Worm (Caenorhabditis elegans): Measurements from ENCODE around the gene nspe-2.
"Not testable (repeated sequence)": the region's sequence is repeated elsewhere in the genome, so short reads cannot be mapped to it uniquely, and the experiment has no call there.

nspe-2 gene

DNA sequence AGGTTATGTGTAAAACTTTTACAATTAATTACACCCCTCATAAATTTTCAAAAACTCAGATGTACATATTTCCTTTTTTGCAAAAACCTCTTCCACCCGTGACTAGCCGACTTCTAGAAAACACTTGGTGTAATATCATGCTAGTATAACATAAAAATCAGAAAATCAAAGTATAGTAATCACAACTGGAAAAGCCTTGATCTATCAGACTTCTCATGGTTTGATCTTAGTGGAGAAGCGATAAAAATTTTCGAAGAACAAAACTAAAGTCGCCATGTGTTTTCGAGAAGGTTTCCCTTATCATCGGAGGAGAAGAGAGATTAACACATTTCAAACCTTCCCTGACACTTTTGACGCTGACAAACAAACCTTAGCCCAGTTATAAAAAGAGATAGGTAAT is 9.4 kb upstream of the nspe-2 start, which contains the start of gene nspe-5:
nspe-5 (plus strand) TSS at position 301 of the 400 bp plus-strand sequence.
- TF ChIP-seq tbx-7 (tag; optimal IDR thresholded peaks at IDR 0.05), result no peak
- TF ChIP-seq pat-9 (tag; optimal IDR thresholded peaks at IDR 0.05), result no peak
- no peak for TF ChIP-seq ceh-24 (tag; optimal IDR thresholded peaks at IDR 0.05)
- no peak for TF ChIP-seq ceh-14 (tag; optimal IDR thresholded peaks at IDR 0.05)
- no peak for TF ChIP-seq ceh-9 (tag; optimal IDR thresholded peaks at IDR 0.05)
- TF ChIP-seq pag-3 (tag; optimal IDR thresholded peaks at IDR 0.05; ENCODE audit: borderline replicate concordance), result no peak
- TF ChIP-seq Y22D7AL.16 (tag; optimal IDR thresholded peaks at IDR 0.05), result no peak
- TF ChIP-seq ceh-48 (tag; optimal IDR thresholded peaks at IDR 0.05), result no peak
- TF ChIP-seq nfya-1 (tag; optimal IDR thresholded peaks at IDR 0.05), result no peak
- no peak for TF ChIP-seq syd-9 (tag; optimal IDR thresholded peaks at IDR 0.05)
- TF ChIP-seq ceh-2 (tag; optimal IDR thresholded peaks at IDR 0.05), result no peak
- TF ChIP-seq eyg-1 (tag; optimal IDR thresholded peaks at IDR 0.05), result no peak
- TF ChIP-seq ama-1 (optimal IDR thresholded peaks at IDR 0.05), result no peak
- no peak for TF ChIP-seq elt-4 (tag; optimal IDR thresholded peaks at IDR 0.05)
- TF ChIP-seq ceh-45 (GFP tag; IDR thresholded peaks at IDR 0.05), result no peak

DNA sequence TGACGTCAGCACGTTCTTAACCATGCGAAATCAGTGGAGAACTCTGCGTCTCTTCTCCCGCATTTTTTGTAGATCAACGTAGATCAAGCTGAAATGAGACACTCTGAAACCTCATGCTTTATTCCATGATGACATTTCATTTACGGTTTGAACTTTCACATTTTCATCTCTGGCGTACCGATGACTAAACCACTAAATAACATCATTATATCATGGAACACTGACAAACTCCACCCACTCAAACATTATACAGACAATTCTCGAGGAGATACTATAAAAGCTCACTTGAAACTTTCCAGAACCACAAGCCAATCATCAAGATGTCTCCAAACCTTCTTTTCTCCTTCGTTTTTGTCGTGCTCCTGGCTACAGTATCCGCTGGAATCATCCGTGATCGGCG is 7.7 kb upstream of the nspe-2 start, which contains the start of gene nspe-7:
nspe-7 (plus strand) TSS at position 301 of the 400 bp plus-strand sequence.
- TF ChIP-seq mec-3 (tag; optimal IDR thresholded peaks at IDR 0.05; ENCODE audit: borderline replicate concordance) (no peak), gmeb-2 (tag; optimal IDR thresholded peaks at IDR 0.05) (no peak), pha-4 (tag; optimal IDR thresholded peaks at IDR 0.05) (no peak), ceh-18 (tag; optimal IDR thresholded peaks at IDR 0.05) (no peak), unc-86 (tag; optimal IDR thresholded peaks at IDR 0.05) (no peak), pag-3 (tag; optimal IDR thresholded peaks at IDR 0.05; ENCODE audit: borderline replicate concordance) (no peak)

DNA sequence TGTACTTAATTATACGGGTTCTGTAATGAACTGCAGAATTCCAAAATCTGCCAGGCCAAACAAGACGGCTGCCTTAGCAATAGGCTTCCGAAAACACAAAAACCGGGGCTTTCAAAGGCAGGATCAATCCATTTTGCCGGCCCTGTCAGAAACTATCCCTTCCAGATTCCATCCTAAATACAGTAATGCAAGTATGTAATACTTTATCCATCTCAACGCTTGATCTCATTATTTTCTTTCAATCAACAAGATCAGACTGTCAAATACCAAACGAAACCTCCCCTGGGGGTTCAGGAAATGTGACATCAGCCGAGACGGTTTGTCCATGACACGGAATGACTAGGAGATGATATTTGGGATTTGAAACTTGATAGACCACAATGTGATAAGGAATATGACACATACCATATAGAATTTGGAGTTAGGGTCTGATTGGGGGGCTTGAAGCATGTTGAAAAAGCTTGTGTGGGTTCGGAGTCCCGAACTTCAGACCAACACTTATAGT is 7.0 kb upstream of the nspe-2 start:
- TF ChIP-seq ceh-22 (tag; optimal IDR thresholded peaks at IDR 0.05), result no peak
- no peak for TF ChIP-seq unc-3 (GFP tag; conservative IDR thresholded peaks at IDR 0.05)
- TF ChIP-seq unc-3 (tag; optimal IDR thresholded peaks at IDR 0.05), result no peak
- no peak for TF ChIP-seq Y22D7AL.16 (tag; optimal IDR thresholded peaks at IDR 0.05)
- no peak for TF ChIP-seq fkh-6 (tag; optimal IDR thresholded peaks at IDR 0.05)
- TF ChIP-seq ets-4 (tag; optimal IDR thresholded peaks at IDR 0.05), result no peak
- no peak for TF ChIP-seq hlh-8 (tag; optimal IDR thresholded peaks at IDR 0.05)
- TF ChIP-seq ceh-9 (tag; optimal IDR thresholded peaks at IDR 0.05), result no peak
- no peak for TF ChIP-seq ceh-6 (GFP tag; optimal IDR thresholded peaks at IDR 0.05)
- no peak for TF ChIP-seq fax-1 (tag; optimal IDR thresholded peaks at IDR 0.05)
- no peak for TF ChIP-seq pax-1 (tag; optimal IDR thresholded peaks at IDR 0.05)

DNA sequence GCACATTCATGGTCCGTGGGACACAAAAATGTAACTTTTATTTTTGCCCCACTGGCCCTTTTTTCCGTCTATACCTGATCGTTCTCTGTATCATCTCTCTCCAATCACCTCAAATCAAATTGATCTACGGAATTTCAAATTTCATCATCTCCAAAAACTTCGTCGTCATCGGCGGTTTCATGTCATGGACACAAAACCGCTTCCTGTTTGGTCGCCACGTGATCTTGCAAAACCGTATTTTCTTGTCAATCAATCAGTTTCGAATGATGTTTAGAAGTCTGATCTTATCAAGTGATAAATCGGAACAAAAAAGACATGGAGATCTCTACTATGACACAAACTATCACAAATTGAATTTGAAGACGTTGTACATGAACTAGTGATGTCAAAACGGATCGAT is 6.5 kb upstream of the nspe-2 start:
- TF ChIP-seq lin-11 (tag; optimal IDR thresholded peaks at IDR 0.05) (no peak), unc-86 (tag; optimal IDR thresholded peaks at IDR 0.05) (no peak), pha-4 (tag; optimal IDR thresholded peaks at IDR 0.05) (no peak), sox-2 (GFP tag; IDR thresholded peaks at IDR 0.05) (no peak), eyg-1 (tag; optimal IDR thresholded peaks at IDR 0.05) (no peak), pag-3 (tag; optimal IDR thresholded peaks at IDR 0.05; ENCODE audit: borderline replicate concordance) (no peak), ref-2 (tag; optimal IDR thresholded peaks at IDR 0.05) (no peak), elt-2 (tag; optimal IDR thresholded peaks at IDR 0.05) (no peak)

DNA sequence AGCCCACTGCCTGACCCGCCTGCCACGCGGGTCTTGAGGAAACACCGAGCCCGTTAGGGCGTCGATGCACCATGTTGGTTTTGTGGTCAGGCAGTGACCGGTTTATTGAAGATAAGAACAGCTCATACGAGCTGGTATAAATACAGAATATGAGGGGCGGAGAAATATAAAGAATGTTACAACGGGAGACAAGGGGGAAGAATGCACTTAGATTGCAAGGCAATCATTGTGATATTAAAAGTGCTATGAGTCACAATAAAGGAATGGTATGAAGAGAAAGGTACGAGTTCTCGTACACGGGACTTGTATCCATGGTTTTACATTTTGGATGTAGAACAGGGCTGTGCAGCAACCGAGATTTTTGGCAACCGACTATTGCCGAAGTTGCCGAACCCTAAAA is 5.2 kb upstream of the nspe-2 start, which contains the start of gene Y38E10A.14:
Y38E10A.14 (minus strand) TSS at position 101 of the 400 bp plus-strand sequence.
- TF ChIP-seq syd-9, ceh-22, ceh-31 (tag; optimal IDR thresholded peaks at IDR 0.05): not testable (repeated sequence)
